Worm (Caenorhabditis elegans) whole organism, midembryonic: ENCODE data around the gene aat-1.

Experiments
- T22C8.4 ChIP-seq: fragments of 200-800 bp; sonication (Bioruptor generic); IDR thresholded peaks from 2 replicates; pipeline ENCODE4 v1.3.6; 2022; ENCODE audit warnings: missing genetic modification characterization, missing compliant biosample characterization
- cog-1 ChIP-seq: sonication (generic microtip); optimal IDR thresholded peaks from 2 replicates; lab custom pipeline; 2016; ENCODE audit warnings: missing genetic modification characterization, missing compliant biosample characterization
- flt-1 ChIP-seq: fragments of 200-800 bp; sonication (Bioruptor generic); IDR thresholded peaks from 2 replicates; pipeline ENCODE4 v1.3.6; 2022; ENCODE audit warnings: missing genetic modification characterization, missing compliant biosample characterization
- klf-2 ChIP-seq: fragments of 200-800 bp; sonication (Bioruptor generic); conservative IDR thresholded peaks from 2 replicates; pipeline ENCODE4 v1.3.6; 2022; ENCODE audit warnings: missing genetic modification reagents, missing genetic modification characterization, missing compliant biosample characterization
- med-1 ChIP-seq: sonication (generic microtip); optimal IDR thresholded peaks from 2 replicates; lab custom pipeline; 2017; ENCODE audit warnings: missing genetic modification characterization, mild to moderate bottlenecking, missing compliant biosample characterization, antibody characterized with exemption, missing genetic modification reagents; ENCODE audit not compliant: insufficient read depth
- ref-1 ChIP-seq: fragments of 200-800 bp; sonication (Bioruptor generic); conservative IDR thresholded peaks from 2 replicates; pipeline ENCODE4 v1.3.6; 2022; ENCODE audit warnings: missing genetic modification reagents, missing genetic modification characterization, missing compliant biosample characterization
- tab-1 ChIP-seq: fragments of 200-800 bp; sonication (Bioruptor generic); IDR thresholded peaks from 2 replicates; pipeline ENCODE4 v1.3.6; 2022; ENCODE audit warnings: missing genetic modification characterization, missing compliant biosample characterization
- ztf-23 ChIP-seq: fragments of 200-800 bp; sonication (Bioruptor generic); IDR thresholded peaks from 2 replicates; pipeline ENCODE4 v1.3.6; 2022; ENCODE audit warnings: missing genetic modification reagents, missing genetic modification characterization, missing compliant biosample characterization
- ztf-29 ChIP-seq: fragments of 200-800 bp; sonication (Bioruptor generic); IDR thresholded peaks from 2 replicates; pipeline ENCODE4 v1.3.6; 2022; ENCODE audit warnings: missing genetic modification reagents, missing genetic modification characterization, missing compliant biosample characterization

Gene aat-1

DNA sequence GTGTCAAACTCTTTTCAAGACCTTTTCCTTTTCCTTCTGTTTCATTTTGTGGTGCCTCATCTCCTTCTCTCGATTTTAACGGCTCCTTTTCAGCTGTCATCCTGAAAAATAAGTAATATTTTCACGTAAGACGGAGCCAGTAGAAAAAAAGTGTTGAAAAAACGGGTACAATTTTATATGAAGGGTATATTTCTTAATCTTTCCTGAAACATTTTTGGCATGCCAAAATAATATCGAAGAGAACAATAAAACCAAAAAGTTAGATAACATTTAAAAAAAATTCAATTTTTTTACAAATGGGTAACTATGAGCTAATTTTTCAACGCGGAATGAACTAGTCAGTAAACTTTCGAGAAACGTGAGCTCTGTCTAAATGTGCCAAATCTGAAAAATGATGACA lies at the start of gene aat-1:
aat-1 (minus strand) TSS at position 101 of the 400 bp plus-strand sequence.
- TF ChIP-seq ztf-23 (no peak), tab-1 (GFP tag; lab: Robert Waterston, UW) (no peak), flt-1 (GFP tag; lab: Robert Waterston, UW) (no peak), ztf-29 (GFP tag; lab: Robert Waterston, UW) (no peak), ref-1 (no peak), cog-1 (tag; lab: Kevin White, UChicago) (no peak), T22C8.4 (no peak), med-1 (GFP tag; lab: Kevin White, UChicago) (no peak)

DNA sequence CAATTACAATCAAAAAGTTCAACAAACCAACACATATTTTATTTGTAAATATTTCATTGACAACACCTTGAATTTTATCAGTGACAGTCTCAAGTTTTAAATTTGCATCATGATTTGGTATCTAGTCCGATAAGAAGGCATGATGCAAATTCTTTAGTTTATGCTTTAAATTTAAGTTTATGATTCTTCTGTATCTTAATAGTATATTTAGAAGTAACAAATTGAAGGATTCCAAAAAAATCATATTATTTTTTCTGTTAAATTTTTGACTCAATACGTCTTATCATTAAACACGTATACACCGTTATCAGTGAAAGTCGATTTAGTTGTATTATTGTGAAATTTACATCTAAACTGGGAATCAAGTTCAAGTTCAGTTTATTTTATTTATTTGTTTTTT lies 49.7 kb upstream of the aat-1 start, which contains the start of gene chca-1:
chca-1 (plus strand) TSS at position 161 of the 400 bp plus-strand sequence.
- TF ChIP-seq med-1 (GFP tag; lab: Kevin White, UChicago) (no peak), ref-1 (no peak), ztf-23 (no peak), ztf-29 (GFP tag; lab: Robert Waterston, UW) (no peak), flt-1 (GFP tag; lab: Robert Waterston, UW) (no peak), tab-1 (GFP tag; lab: Robert Waterston, UW) (no peak), T22C8.4 (no peak), klf-2 (no peak), cog-1 (tag; lab: Kevin White, UChicago) (no peak)

DNA sequence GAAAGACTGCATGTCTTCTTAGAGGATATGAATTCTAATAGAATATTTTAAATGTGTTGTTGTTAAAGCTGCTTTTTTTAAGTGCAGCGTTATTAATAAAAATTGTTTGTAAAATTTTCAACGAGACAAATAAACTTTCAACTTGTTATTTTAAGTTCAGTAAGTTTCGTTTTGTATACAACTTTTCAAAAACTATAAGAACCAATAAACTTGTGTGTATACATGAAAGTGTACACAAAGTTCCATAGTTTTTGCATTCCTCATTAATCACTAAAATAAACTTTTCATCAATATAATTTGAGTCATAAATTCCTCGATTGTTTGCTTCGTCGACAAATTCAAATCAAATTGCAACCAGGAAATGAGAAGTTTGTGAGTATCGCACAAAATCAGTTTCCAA lies 47.2 kb upstream of the aat-1 start, which contains the start of gene srm-3:
srm-3 (plus strand) TSS at position 301 of the 400 bp plus-strand sequence.
- TF ChIP-seq flt-1 (GFP tag; lab: Robert Waterston, UW) (no peak), T22C8.4 (no peak), ztf-23 (no peak), ztf-29 (GFP tag; lab: Robert Waterston, UW) (no peak), klf-2 (no peak), med-1 (GFP tag; lab: Kevin White, UChicago) (no peak), tab-1 (GFP tag; lab: Robert Waterston, UW) (no peak), ref-1 (no peak), cog-1 (tag; lab: Kevin White, UChicago) (no peak)

DNA sequence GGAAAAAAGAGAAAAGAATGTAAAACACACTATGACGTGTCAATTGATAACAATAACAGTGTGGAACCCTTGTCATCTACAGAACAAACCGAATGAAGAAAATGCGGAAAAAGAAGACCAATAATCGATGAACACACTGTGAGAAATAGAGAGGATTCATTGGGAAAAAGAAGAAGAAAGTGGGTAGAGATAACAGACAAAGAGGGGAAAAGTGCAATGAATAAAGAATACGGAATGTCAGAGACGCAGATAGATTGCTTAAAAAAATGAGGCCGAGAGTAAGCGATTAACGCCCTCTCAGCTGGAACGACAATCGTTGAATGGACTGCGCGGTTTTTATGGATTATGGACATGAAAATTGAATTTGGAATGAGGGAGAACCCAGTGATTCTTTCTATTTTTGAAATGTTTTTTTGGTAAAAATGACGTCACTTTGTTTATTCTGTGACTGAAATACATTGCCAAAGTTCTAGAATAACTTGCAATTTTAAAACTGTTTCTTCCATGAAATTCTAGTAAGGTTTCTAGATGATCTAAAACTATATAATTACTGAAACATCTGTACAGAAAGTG lies 46.4 kb upstream of the aat-1 start, which contains the start of gene amph-1:
amph-1 (minus strand) TSS at position 85 of the 573 bp plus-strand sequence.
- TF ChIP-seq cog-1 (tag; lab: Kevin White, UChicago) (no peak), tab-1 (GFP tag; lab: Robert Waterston, UW) (no peak), med-1 (GFP tag; lab: Kevin White, UChicago) (no peak), flt-1 (GFP tag; lab: Robert Waterston, UW) (no peak), ztf-29 (GFP tag; lab: Robert Waterston, UW) (no peak), T22C8.4 (no peak), ztf-23 (no peak)

DNA sequence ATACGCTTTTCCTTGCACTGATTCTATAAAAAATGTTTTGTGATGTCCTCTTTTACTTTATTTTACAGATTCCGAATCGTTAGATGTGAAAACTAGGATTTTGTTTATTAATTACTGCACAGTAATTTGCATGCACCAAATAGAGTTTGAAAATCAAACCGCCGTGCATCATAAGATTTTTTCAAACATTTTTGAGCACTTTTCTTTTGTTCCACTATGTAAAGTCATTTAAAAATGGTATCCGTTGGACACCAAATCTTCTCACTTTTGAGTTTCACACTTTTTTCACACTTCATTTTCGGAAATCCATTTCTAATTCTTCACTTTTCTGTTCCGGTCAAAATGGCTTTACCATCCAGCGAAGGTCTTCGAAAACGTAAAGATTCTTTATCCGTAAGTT lies 41.7 kb upstream of the aat-1 start, which contains the start of gene degl-2:
degl-2 (plus strand) TSS at position 301 of the 400 bp plus-strand sequence.
- TF ChIP-seq tab-1 (GFP tag; lab: Robert Waterston, UW) (no peak), cog-1 (tag; lab: Kevin White, UChicago) (no peak), klf-2 (no peak), ref-1 (no peak), T22C8.4 (no peak), flt-1 (GFP tag; lab: Robert Waterston, UW) (no peak), med-1 (GFP tag; lab: Kevin White, UChicago) (no peak), ztf-23 (no peak), ztf-29 (GFP tag; lab: Robert Waterston, UW) (no peak)

DNA sequence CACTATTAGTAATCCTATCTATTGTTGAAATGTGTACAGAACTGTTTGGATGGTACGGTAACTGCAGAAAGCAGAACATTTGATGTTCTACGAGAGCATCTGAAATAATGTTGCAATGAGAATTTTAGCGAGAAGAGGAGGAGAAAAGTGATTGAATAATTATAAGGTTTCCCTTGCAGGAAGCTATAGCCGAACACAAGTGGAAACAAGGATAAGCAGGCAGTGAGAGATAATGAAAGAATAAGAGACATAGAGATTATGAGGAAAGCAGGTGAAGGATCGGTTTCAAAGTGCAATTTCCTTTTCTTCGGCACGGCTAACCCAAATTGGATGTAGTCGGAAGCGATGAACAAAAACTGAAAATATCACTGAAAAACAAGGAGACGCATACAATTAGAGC lies 40.4 kb upstream of the aat-1 start, which contains the start of gene del-2:
del-2 (minus strand) TSS at position 101 of the 400 bp plus-strand sequence.
- TF ChIP-seq flt-1 (GFP tag; lab: Robert Waterston, UW) (no peak), ztf-29 (GFP tag; lab: Robert Waterston, UW) (no peak), ztf-23 (no peak), T22C8.4 (no peak), ref-1 (no peak), cog-1 (tag; lab: Kevin White, UChicago) (no peak), klf-2 (no peak), tab-1 (GFP tag; lab: Robert Waterston, UW) (no peak), med-1 (GFP tag; lab: Kevin White, UChicago) (no peak)

DNA sequence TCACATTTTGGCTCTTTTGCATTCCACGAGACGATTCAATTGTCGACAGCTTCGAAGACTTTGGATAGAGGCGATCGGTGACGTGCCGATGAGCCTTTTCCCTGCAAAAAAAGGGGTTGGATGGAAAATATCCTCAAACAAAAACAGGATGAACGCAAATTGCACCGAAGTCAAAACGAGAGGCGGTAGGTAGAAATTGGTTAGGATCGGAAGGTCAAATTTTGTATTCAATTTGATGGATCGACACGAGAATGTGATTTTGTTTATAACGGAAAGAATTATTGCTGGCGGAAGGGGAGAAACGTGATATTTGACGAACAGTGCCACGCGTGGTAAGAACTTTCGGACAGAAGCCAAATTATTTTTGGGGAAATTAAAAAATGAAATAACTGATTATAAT lies 33.4 kb upstream of the aat-1 start, which contains the start of gene mca-1:
mca-1 (minus strand) TSS at position 101 of the 400 bp plus-strand sequence.
- TF ChIP-seq T22C8.4 = no peak
- TF ChIP-seq tab-1 (GFP tag; lab: Robert Waterston, UW) = no peak
- no peak for TF ChIP-seq ztf-23
- no peak for TF ChIP-seq ztf-29 (GFP tag; lab: Robert Waterston, UW)
- TF ChIP-seq ref-1 = no peak

DNA sequence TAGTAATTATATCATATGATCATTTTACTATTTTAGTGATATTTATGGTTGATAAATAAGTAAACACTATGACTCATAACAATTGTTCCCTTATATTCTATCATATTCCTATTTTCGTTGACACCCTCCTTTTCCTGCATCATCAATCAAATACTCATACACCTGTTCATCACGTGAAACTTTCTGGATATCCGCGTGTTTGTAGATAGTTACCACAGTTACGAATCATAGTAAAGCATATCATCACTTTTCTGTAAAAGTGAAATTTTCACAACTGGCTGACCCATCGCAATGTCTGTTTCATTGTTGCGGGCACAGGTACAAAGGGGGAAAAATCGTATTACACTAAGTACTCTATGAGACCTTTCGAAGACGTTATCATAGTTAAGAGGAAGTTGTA lies 32.4 kb upstream of the aat-1 start:
- TF ChIP-seq ztf-29 (GFP tag; lab: Robert Waterston, UW) = no peak
- no peak for TF ChIP-seq ztf-23
- TF ChIP-seq klf-2 = no peak
- TF ChIP-seq flt-1 (GFP tag; lab: Robert Waterston, UW) = no peak
- no peak for TF ChIP-seq cog-1 (tag; lab: Kevin White, UChicago)
- no peak for TF ChIP-seq med-1 (GFP tag; lab: Kevin White, UChicago)
- no peak for TF ChIP-seq T22C8.4
- TF ChIP-seq tab-1 (GFP tag; lab: Robert Waterston, UW) = no peak
- TF ChIP-seq ref-1 = no peak

DNA sequence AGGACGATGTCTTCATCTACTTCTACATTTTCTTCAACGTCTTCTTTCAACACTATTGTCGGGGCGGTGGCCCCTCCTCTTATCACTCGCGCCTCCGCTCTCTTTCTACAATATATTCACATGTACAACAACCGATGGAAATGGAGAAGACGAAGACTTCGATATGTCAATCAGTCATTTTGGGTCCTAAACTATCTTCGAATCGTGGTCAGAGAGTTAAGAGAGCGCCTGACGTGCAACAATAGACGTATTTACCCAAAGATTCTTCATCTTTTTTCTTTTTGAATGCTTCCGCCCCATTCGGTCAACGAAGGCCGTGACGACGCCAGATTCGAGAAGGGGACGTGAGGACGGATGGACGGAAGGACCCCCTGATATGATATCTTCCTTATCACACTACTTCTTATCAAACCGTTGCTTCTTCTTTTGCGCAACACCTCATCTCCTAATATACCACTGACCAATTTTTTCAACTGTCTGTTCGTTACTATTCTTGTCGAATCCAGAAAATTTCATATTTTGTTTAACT lies 31.5 kb upstream of the aat-1 start:
- TF ChIP-seq T22C8.4 (no peak), klf-2 (no peak), cog-1 (tag; lab: Kevin White, UChicago) (no peak), ztf-29 (GFP tag; lab: Robert Waterston, UW) (no peak)

DNA sequence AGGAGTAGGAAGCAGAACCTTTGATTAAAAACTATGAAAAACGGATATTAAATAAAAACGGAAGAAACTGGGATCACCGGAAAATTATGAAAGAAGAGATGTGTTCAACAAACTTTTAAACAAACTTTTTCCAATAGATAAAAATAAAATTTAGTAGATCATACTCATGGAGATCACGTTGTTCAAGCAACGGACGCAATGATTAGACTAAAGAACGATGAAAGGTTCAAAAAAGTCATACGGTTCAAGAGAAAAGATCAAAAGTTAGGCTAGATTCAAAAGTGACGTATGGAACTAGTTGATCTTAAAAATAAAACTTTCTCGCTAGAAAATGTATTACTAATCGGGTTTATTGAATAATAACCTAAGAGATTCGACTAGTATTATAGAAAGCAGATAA lies 30.6 kb upstream of the aat-1 start:
- TF ChIP-seq cog-1 (tag; lab: Kevin White, UChicago) (no peak), tab-1 (GFP tag; lab: Robert Waterston, UW) (no peak), flt-1 (GFP tag; lab: Robert Waterston, UW) (no peak), med-1 (GFP tag; lab: Kevin White, UChicago) (no peak), T22C8.4 (no peak), ztf-23 (no peak), ref-1 (no peak), klf-2 (no peak), ztf-29 (GFP tag; lab: Robert Waterston, UW) (no peak)
